Fruit fly (Drosophila melanogaster) whole organism, embryonic: Measurements from ENCODE around the gene rols.
A peak's percentile ranks its signal among the peaks of the same experiment; 100 is the strongest.

ENCODE experiments used
- Atf6 ChIP-seq: fragments of 200-800 bp; sonication (Bioruptor generic); IDR thresholded peaks from 2 replicates; pipeline ENCODE4 v1.3.6; 2022; ENCODE audit warnings: missing biosample characterization, missing genetic modification characterization
- B-H2 ChIP-seq: fragments of 200-800 bp; sonication (Bioruptor generic); optimal IDR thresholded peaks from 2 replicates; lab custom pipeline; 2018; ENCODE audit warnings: missing biosample characterization, mild to moderate bottlenecking, missing genetic modification characterization
- BtbVII ChIP-seq: fragments of 200-800 bp; sonication (Bioruptor generic); optimal IDR thresholded peaks from 3 replicates; lab custom pipeline; 2017; ENCODE audit warnings: missing biosample characterization, mild to moderate bottlenecking, missing genetic modification characterization
- CG12071 ChIP-seq: fragments of 200-800 bp; sonication (Bioruptor generic); optimal IDR thresholded peaks from 3 replicates; lab custom pipeline; 2018; ENCODE audit warnings: missing biosample characterization, mild to moderate bottlenecking, missing genetic modification characterization
- CG13296 ChIP-seq: fragments of 200-800 bp; sonication (Bioruptor generic); optimal IDR thresholded peaks from 3 replicates; lab custom pipeline; 2018; ENCODE audit warnings: missing biosample characterization, mild to moderate bottlenecking, missing genetic modification characterization
- CG15479 ChIP-seq: fragments of 200-800 bp; sonication (Bioruptor generic); optimal IDR thresholded peaks from 3 replicates; lab custom pipeline; 2019; ENCODE audit warnings: missing biosample characterization, mild to moderate bottlenecking, missing genetic modification characterization, moderate library complexity
- CG18764 ChIP-seq: fragments of 200-800 bp; sonication (Bioruptor generic); optimal IDR thresholded peaks from 3 replicates; lab custom pipeline; 2016; ENCODE audit warnings: missing biosample characterization, missing genetic modification characterization
- CG2199 ChIP-seq: fragments of 200-800 bp; sonication (Bioruptor generic); IDR thresholded peaks from 3 replicates; pipeline ENCODE4 v1.3.6; 2022; ENCODE audit warnings: missing biosample characterization, missing genetic modification characterization
- CG2678 ChIP-seq: fragments of 200-800 bp; sonication (Bioruptor generic); optimal IDR thresholded peaks from 3 replicates; lab custom pipeline; 2019; ENCODE audit warnings: missing biosample characterization, mild to moderate bottlenecking, missing genetic modification characterization, moderate library complexity
- CG31365 ChIP-seq: fragments of 200-800 bp; sonication (Bioruptor generic); optimal IDR thresholded peaks from 2 replicates; lab custom pipeline; 2018; ENCODE audit warnings: missing biosample characterization, mild to moderate bottlenecking, missing genetic modification characterization
- CG32532 ChIP-seq: fragments of 200-800 bp; sonication (Bioruptor generic); IDR thresholded peaks from 2 replicates; pipeline ENCODE4 v1.3.6; 2022; ENCODE audit warnings: missing biosample characterization, missing genetic modification characterization
- CG5180 ChIP-seq: fragments of 200-800 bp; sonication (Bioruptor generic); optimal IDR thresholded peaks from 3 replicates; lab custom pipeline; 2017; ENCODE audit warnings: missing biosample characterization, missing genetic modification characterization, mild to moderate bottlenecking, moderate library complexity, missing genetic modification reagents
- CG7839 ChIP-seq: fragments of 200-800 bp; sonication (Bioruptor generic); optimal IDR thresholded peaks from 3 replicates; lab custom pipeline; 2018; ENCODE audit warnings: missing biosample characterization, mild to moderate bottlenecking, missing genetic modification characterization, moderate library complexity
- CG7987 ChIP-seq: fragments of 200-800 bp; sonication (Bioruptor generic); optimal IDR thresholded peaks from 2 replicates; lab custom pipeline; 2018; ENCODE audit warnings: missing biosample characterization, mild to moderate bottlenecking, missing genetic modification characterization, moderate library complexity
- CG8089 ChIP-seq: fragments of 200-800 bp; sonication (Bioruptor generic); optimal IDR thresholded peaks from 3 replicates; lab custom pipeline; 2016; ENCODE audit warnings: missing biosample characterization, missing genetic modification characterization
- CG8290 ChIP-seq, 3 experiments: fragments of 200-800 bp; sonication (Bioruptor generic); optimal IDR thresholded peaks; 2 replicates each; lab custom pipeline; 2016 to 2019; ENCODE audit warnings: missing biosample characterization in 3 of 3, missing genetic modification characterization in 3 of 3, mild to moderate bottlenecking in 2 of 3, moderate library complexity in 1 of 3
- CTCF ChIP-seq: fragments of 200-800 bp; sonication (Bioruptor generic); optimal IDR thresholded peaks from 2 replicates; lab custom pipeline; 2017; ENCODE audit warnings: missing biosample characterization, mild to moderate bottlenecking, missing genetic modification characterization, moderate library complexity
- CoRest ChIP-seq: fragments of 200-800 bp; sonication (Bioruptor generic); optimal IDR thresholded peaks from 3 replicates; lab custom pipeline; 2018; ENCODE audit warnings: missing biosample characterization, mild to moderate bottlenecking, missing genetic modification characterization, moderate library complexity
- D ChIP-seq, 2 experiments: fragments of 200-800 bp in 1 of 2; fragments of >200 bp in 1 of 2; sonication (Bioruptor generic) in 1 of 2; optimal IDR thresholded peaks; 2 replicates in 1 of 2; 3 replicates in 1 of 2; lab custom pipeline; 2017; ENCODE audit warnings: mild to moderate bottlenecking in 1 of 2, missing biosample characterization in 1 of 2, missing genetic modification characterization in 1 of 2, missing genetic modification reagents in 1 of 2
- Ets65A ChIP-seq: fragments of 200-800 bp; sonication (Bioruptor generic); peaks from one replicate; lab custom pipeline; 2016; ENCODE audit warnings: missing biosample characterization, missing genetic modification characterization
- HLH3B ChIP-seq: fragments of 200-800 bp; sonication (Bioruptor generic); IDR thresholded peaks from 2 replicates; pipeline ENCODE4 v1.3.6; 2022; ENCODE audit warnings: missing biosample characterization, missing genetic modification characterization
- Med ChIP-seq: fragments of 200-800 bp; sonication (Bioruptor generic); peaks from one replicate; lab custom pipeline; 2016; ENCODE audit warnings: missing biosample characterization, missing genetic modification characterization, mild to moderate bottlenecking, inconsistent platforms, moderate library complexity
- Nf-YC ChIP-seq: fragments of 200-800 bp; optimal IDR thresholded peaks from 3 replicates; lab custom pipeline; 2019; ENCODE audit warnings: missing biosample characterization, mild to moderate bottlenecking, missing genetic modification characterization, moderate library complexity
- Opbp ChIP-seq: fragments of 200-800 bp; sonication (Bioruptor generic); IDR thresholded peaks from 3 replicates; pipeline ENCODE4 v1.3.6; 2022; ENCODE audit warnings: missing biosample characterization, missing genetic modification characterization; ENCODE audit not compliant: partially characterized antibody
- Scr ChIP-seq: fragments of 200-800 bp; sonication (Bioruptor generic); IDR thresholded peaks from 2 replicates; pipeline ENCODE4 v1.3.6; 2022; ENCODE audit warnings: missing biosample characterization, missing genetic modification characterization; ENCODE audit not compliant: partially characterized antibody
- Sox100B ChIP-seq: fragments of 200-800 bp; sonication (Bioruptor generic); optimal IDR thresholded peaks from 3 replicates; lab custom pipeline; 2018; ENCODE audit warnings: missing biosample characterization, mild to moderate bottlenecking, missing genetic modification characterization
- Xbp1 ChIP-seq: fragments of 200-800 bp; sonication (Bioruptor generic); optimal IDR thresholded peaks from 3 replicates; lab custom pipeline; 2016; ENCODE audit warnings: missing biosample characterization, mild to moderate bottlenecking, missing genetic modification characterization
- bigmax ChIP-seq: fragments of 200-800 bp; sonication (Bioruptor generic); optimal IDR thresholded peaks from 2 replicates; lab custom pipeline; 2018; ENCODE audit warnings: missing biosample characterization, mild to moderate bottlenecking, missing genetic modification characterization
- caup ChIP-seq: fragments of 200-800 bp; sonication (Bioruptor generic); optimal IDR thresholded peaks from 3 replicates; lab custom pipeline; 2017; ENCODE audit warnings: missing biosample characterization, mild to moderate bottlenecking, missing genetic modification characterization, moderate library complexity; ENCODE audit not compliant: severe bottlenecking
- ci ChIP-seq: fragments of 200-800 bp; sonication (Bioruptor generic); IDR thresholded peaks from 3 replicates; pipeline ENCODE4 v1.3.6; 2022; ENCODE audit warnings: missing biosample characterization, missing genetic modification characterization
- jing ChIP-seq: fragments of 200-800 bp; sonication (Bioruptor generic); optimal IDR thresholded peaks from 2 replicates; lab custom pipeline; 2018; ENCODE audit warnings: missing biosample characterization, mild to moderate bottlenecking, missing genetic modification characterization
- lab ChIP-seq: fragments of 200-800 bp; sonication (Bioruptor generic); optimal IDR thresholded peaks from 3 replicates; lab custom pipeline; 2017; ENCODE audit warnings: missing biosample characterization, missing genetic modification characterization, mild to moderate bottlenecking, moderate library complexity, missing genetic modification reagents
- mirr ChIP-seq: fragments of 200-800 bp; sonication (Bioruptor generic); optimal IDR thresholded peaks from 3 replicates; lab custom pipeline; 2018; ENCODE audit warnings: missing biosample characterization, mild to moderate bottlenecking, missing genetic modification characterization
- nau ChIP-seq: fragments of 200-800 bp; sonication (Bioruptor generic); optimal IDR thresholded peaks from 3 replicates; lab custom pipeline; 2017; ENCODE audit warnings: missing biosample characterization, mild to moderate bottlenecking, missing genetic modification characterization, missing genetic modification reagents
- odd ChIP-seq: fragments of 200-800 bp; sonication (Bioruptor generic); optimal IDR thresholded peaks from 2 replicates; lab custom pipeline; 2017; ENCODE audit warnings: missing biosample characterization, mild to moderate bottlenecking, missing genetic modification characterization
- otp ChIP-seq: fragments of 200-800 bp; sonication (Bioruptor generic); IDR thresholded peaks from 3 replicates; pipeline ENCODE4, ENCODE4 v1.3.6; 2022; ENCODE audit warnings: missing biosample characterization, missing genetic modification characterization
- pan ChIP-seq, 4 experiments: fragments of >200 bp in 3 of 4; fragments of 200-800 bp in 1 of 4; sonication (Bioruptor generic) in 1 of 4; optimal IDR thresholded peaks in 3 of 4; IDR thresholded peaks in 1 of 4; 2 replicates each; pipeline versions ENCODE4 v1.3.6 to Lab custom; 2017 to 2022; ENCODE audit warnings: missing biosample characterization in 2 of 4, missing genetic modification characterization in 2 of 4, mixed read lengths in 1 of 4
- scrt ChIP-seq: fragments of 200-800 bp; sonication (Bioruptor generic); optimal IDR thresholded peaks from 2 replicates; lab custom pipeline; 2018; ENCODE audit warnings: missing biosample characterization, mild to moderate bottlenecking, missing genetic modification characterization, moderate library complexity
- sd ChIP-seq: fragments of 200-800 bp; sonication (Bioruptor generic); optimal IDR thresholded peaks from 3 replicates; lab custom pipeline; 2018; ENCODE audit warnings: missing biosample characterization, mild to moderate bottlenecking, missing genetic modification characterization, moderate library complexity
- so ChIP-seq: fragments of 200-800 bp; sonication (Bioruptor generic); IDR thresholded peaks from 3 replicates; pipeline ENCODE4 v1.3.6; 2022; ENCODE audit warnings: missing biosample characterization, missing genetic modification characterization
- sqz ChIP-seq: fragments of 200-800 bp; sonication (Bioruptor generic); optimal IDR thresholded peaks from 3 replicates; lab custom pipeline; 2018; ENCODE audit warnings: missing biosample characterization, mild to moderate bottlenecking, missing genetic modification characterization
- sug ChIP-seq: fragments of 200-800 bp; optimal IDR thresholded peaks from 2 replicates; lab custom pipeline; 2019; ENCODE audit warnings: missing biosample characterization, mild to moderate bottlenecking, missing genetic modification characterization, moderate library complexity
- toy ChIP-seq: fragments of 200-800 bp; sonication (Bioruptor generic); IDR thresholded peaks from 2 replicates; pipeline ENCODE4 v1.3.6; 2022; ENCODE audit warnings: missing biosample characterization, missing genetic modification characterization
- wek ChIP-seq: fragments of 200-800 bp; sonication (Bioruptor generic); optimal IDR thresholded peaks from 3 replicates; lab custom pipeline; 2018; ENCODE audit warnings: missing biosample characterization, mild to moderate bottlenecking, missing genetic modification characterization, moderate library complexity

The rols gene

dm6 chr3L:12049597-12050311, 14.9 kb downstream of the rols start:
- TF ChIP-seq sqz (GFP tag; lab: Kevin White, UChicago) (no peak), sd (peak; percentile 5), Opbp (GFP tag; lab: Robert Waterston, UW) (no peak), CG2199 (GFP tag; lab: Robert Waterston, UW) (peak; percentile 62; the same call in 1 of the 3 replicates), Med (GFP tag; lab: Kevin White, UChicago) (peak; percentile 45), HLH3B (no peak), CTCF (GFP tag; lab: Kevin White, UChicago) (peak; percentile 85), Ets65A (GFP tag; lab: Kevin White, UChicago) (peak; percentile 33)

- TF ChIP-seq Xbp1 (GFP tag; lab: Kevin White, UChicago) (no peak), Scr (GFP tag; lab: Robert Waterston, UW) (no peak), caup (GFP tag; lab: Kevin White, UChicago) (peak; percentile 54), CG8290 (GFP tag; optimal IDR thresholded peaks at IDR 0.05; lab: Kevin White, UChicago) (no peak), CG8290 (tag; optimal IDR thresholded peaks at IDR 0.05; lab: Kevin White, UChicago) (peak in 1 of 2 experiments; percentile 18), CG5180 (peak; percentile 22), CG15479 (GFP tag; lab: Kevin White, UChicago) (no peak), sug (peak; percentile 22), nau (GFP tag; lab: Kevin White, UChicago) (peak; percentile 58), odd (GFP tag; lab: Kevin White, UChicago) (peak; percentile 30), CG7839 (tag; lab: Kevin White, UChicago) (no peak), bigmax (GFP tag; lab: Kevin White, UChicago) (no peak), D (optimal IDR thresholded peaks at IDR 0.05; lab: Kevin White, UChicago) (no peak), D (GFP tag; optimal IDR thresholded peaks at IDR 0.05; lab: Kevin White, UChicago) (peak; percentile 12), so (GFP tag; lab: Robert Waterston, UW) (peak; percentile 38; the same call in 1 of the 3 replicates), CG8089 (GFP tag; lab: Kevin White, UChicago) (no peak), CG2678 (tag; lab: Kevin White, UChicago) (peak; percentile 41), Nf-YC (tag; lab: Kevin White, UChicago) (no peak), mirr (GFP tag; lab: Kevin White, UChicago) (peak; percentile 65), ci (GFP tag; lab: Robert Waterston, UW) (peak; percentile 65; the same call in 2 of the 3 replicates), CoRest (tag; lab: Kevin White, UChicago) (peak; percentile 3), Sox100B (peak; percentile 31), CG18764 (GFP tag; lab: Kevin White, UChicago) (peak; percentile 14), HLH3B (peak; percentile 24; the same call in 1 of the 2 replicates), B-H2 (peak; percentile 29), BtbVII (GFP tag; lab: Kevin White, UChicago) (peak; percentile 16), lab (GFP tag; lab: Kevin White, UChicago) (peak; percentile 58), pan (optimal IDR thresholded peaks at IDR 0.05; lab: Kevin White, UChicago) (no peak), pan (GFP tag; optimal IDR thresholded peaks at IDR 0.05 in 1 of 2, IDR thresholded peaks at IDR 0.05 in 1 of 2) (peak in 1 of 2 experiments; percentile 22), wek (GFP tag; lab: Kevin White, UChicago) (peak; percentile 34), CG2199 (GFP tag; lab: Robert Waterston, UW) (peak; percentile 49; the same call in 1 of the 3 replicates), Atf6 (GFP tag; lab: Robert Waterston, UW) (0 out of 2 replicates have a peak, but pooled peaks have one; percentile 27), CG12071 (GFP tag; lab: Kevin White, UChicago) (peak; percentile 39), CG31365 (tag; lab: Kevin White, UChicago) (peak; percentile 7), scrt (GFP tag; lab: Kevin White, UChicago) (peak; percentile 10), CG32532 (0 out of 2 replicates have a peak, but pooled peaks have one; percentile 14), Med (GFP tag; lab: Kevin White, UChicago) (peak; percentile 67), jing (GFP tag; lab: Kevin White, UChicago) (no peak), CG13296 (GFP tag; lab: Kevin White, UChicago) (peak; percentile 65), CG7987 (GFP tag; lab: Kevin White, UChicago) (peak; percentile 43), toy (0 out of 2 replicates have a peak, but pooled peaks have one; percentile 16), otp (GFP tag; lab: Robert Waterston, UW) (0 out of 3 replicates have a peak, but pooled peaks have one; percentile 45)
Measured at dm6 chr3L:12045443-12045842, 19.2 kb downstream of the rols start.
